Worm (Caenorhabditis elegans) whole organism, L3 larva: ENCODE data around the gene F19C6.4.

ENCODE experiments used
- ZK546.5 ChIP-seq: sonication (generic microtip); optimal IDR thresholded peaks from 2 replicates; lab custom pipeline; 2017; ENCODE audit warnings: missing biosample characterization, missing genetic modification characterization
- aly-2 ChIP-seq: fragments of 150-350 bp; optimal IDR thresholded peaks from 2 replicates; lab custom pipeline; 2014; ENCODE audit warnings: missing biosample characterization, missing genetic modification characterization
- ama-1 ChIP-seq: fragments of 150-350 bp; optimal IDR thresholded peaks from 2 replicates; lab custom pipeline; 2018
- egl-27 ChIP-seq: sonication (generic microtip); optimal IDR thresholded peaks from 4 replicates; lab custom pipeline; 2017; ENCODE audit warnings: missing biosample characterization, missing genetic modification reagents, missing genetic modification characterization
- egl-5 ChIP-seq: fragments of 150-350 bp; optimal IDR thresholded peaks from 2 replicates; lab custom pipeline; 2017; ENCODE audit warnings: missing biosample characterization, missing genetic modification reagents, missing genetic modification characterization, inconsistent platforms
- elt-1 ChIP-seq: fragments of 150-350 bp; optimal IDR thresholded peaks from 2 replicates; lab custom pipeline; 2014; ENCODE audit warnings: missing biosample characterization, missing genetic modification characterization
- elt-2 ChIP-seq: sonication (generic microtip); optimal IDR thresholded peaks from 2 replicates; lab custom pipeline; 2016; ENCODE audit warnings: missing genetic modification reagents, mild to moderate bottlenecking, missing genetic modification characterization, missing compliant biosample characterization
- elt-3 ChIP-seq, 3 experiments: fragments of 150-350 bp in 1 of 3; sonication (generic microtip) in 2 of 3; optimal IDR thresholded peaks; 2 replicates in 2 of 3; 4 replicates in 1 of 3; lab custom pipeline; 2014 to 2017; ENCODE audit warnings: missing biosample characterization in 3 of 3, missing genetic modification characterization in 3 of 3
- fkh-10 ChIP-seq: sonication (generic microtip); optimal IDR thresholded peaks from 2 replicates; lab custom pipeline; 2017; ENCODE audit warnings: missing biosample characterization, missing genetic modification reagents, missing genetic modification characterization
- fkh-2 ChIP-seq: fragments of 150-350 bp; optimal IDR thresholded peaks from 2 replicates; lab custom pipeline; 2014; ENCODE audit warnings: missing biosample characterization, missing genetic modification reagents, missing genetic modification characterization
- jun-1 ChIP-seq: fragments of 150-350 bp; optimal IDR thresholded peaks from 2 replicates; lab custom pipeline; 2014; ENCODE audit warnings: missing biosample characterization, missing genetic modification reagents, missing genetic modification characterization
- lin-15B ChIP-seq: fragments of 150-350 bp; optimal IDR thresholded peaks from 2 replicates; lab custom pipeline; 2014; ENCODE audit warnings: missing biosample characterization, missing genetic modification characterization
- lin-39 ChIP-seq: fragments of 150-350 bp; optimal IDR thresholded peaks from 2 replicates; lab custom pipeline; 2018; ENCODE audit warnings: missing biosample characterization, missing genetic modification reagents, missing genetic modification characterization
- mml-1 ChIP-seq: fragments of 150-350 bp; sonication (generic microtip); optimal IDR thresholded peaks from 3 replicates; lab custom pipeline; 2014; ENCODE audit warnings: missing biosample characterization, missing genetic modification characterization
- nhr-12 ChIP-seq: fragments of 150-350 bp; optimal IDR thresholded peaks from 2 replicates; lab custom pipeline; 2014; ENCODE audit warnings: missing biosample characterization, missing genetic modification characterization
- nhr-23 ChIP-seq: fragments of 150-350 bp; optimal IDR thresholded peaks from 2 replicates; lab custom pipeline; 2014; ENCODE audit warnings: missing biosample characterization, missing genetic modification reagents, missing genetic modification characterization
- nhr-237 ChIP-seq: fragments of 150-350 bp; optimal IDR thresholded peaks from 2 replicates; lab custom pipeline; 2014; ENCODE audit warnings: missing biosample characterization, missing genetic modification characterization
- nhr-25 ChIP-seq: sonication (generic microtip); optimal IDR thresholded peaks from 2 replicates; lab custom pipeline; 2017; ENCODE audit warnings: missing biosample characterization, missing genetic modification characterization
- nhr-43 ChIP-seq: sonication (generic microtip); optimal IDR thresholded peaks from 2 replicates; lab custom pipeline; 2016; ENCODE audit warnings: mild to moderate bottlenecking, missing genetic modification characterization, missing compliant biosample characterization; ENCODE audit not compliant: poor library complexity, severe bottlenecking
- nhr-76 ChIP-seq: fragments of 150-350 bp; sonication (generic microtip); optimal IDR thresholded peaks from 5 replicates; lab custom pipeline; 2014; ENCODE audit warnings: missing biosample characterization, missing genetic modification characterization
- skn-1 ChIP-seq: fragments of 150-350 bp; optimal IDR thresholded peaks from 2 replicates; lab custom pipeline; 2014; ENCODE audit warnings: missing biosample characterization, missing genetic modification characterization
- ztf-11 ChIP-seq: fragments of 150-350 bp; optimal IDR thresholded peaks from 2 replicates; lab custom pipeline; 2014; ENCODE audit warnings: missing biosample characterization, missing genetic modification characterization
- ztf-4 ChIP-seq: fragments of 150-350 bp; optimal IDR thresholded peaks from 2 replicates; lab custom pipeline; 2014; ENCODE audit warnings: missing biosample characterization, missing genetic modification characterization

The F19C6.4 gene

DNA sequence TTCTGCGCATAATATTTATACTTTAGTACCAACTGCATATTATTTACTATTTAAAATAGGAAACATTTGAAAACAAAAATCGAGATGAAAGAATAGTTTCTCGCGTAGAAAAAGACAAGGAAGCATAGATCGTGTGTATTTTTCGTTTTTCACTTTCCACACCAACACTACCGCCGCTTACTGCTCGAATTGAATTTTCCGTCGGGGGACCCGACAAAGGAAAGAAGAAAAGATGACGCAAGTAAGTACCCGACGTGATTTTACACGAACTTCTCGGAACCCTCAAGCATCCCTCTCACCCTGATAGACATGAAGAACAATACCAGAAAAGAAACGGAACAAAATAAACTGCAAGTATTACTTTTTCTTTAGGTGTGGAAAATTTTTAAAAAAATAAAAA lies 36.6 kb downstream of the F19C6.4 start:
- TF ChIP-seq elt-2 (no peak), nhr-23 (no peak), egl-27 (tag; lab: Kevin White, UChicago) (no peak), fkh-10 (GFP tag; lab: Kevin White, UChicago) (peak; percentile 73), nhr-43 (no peak), fkh-2 (tag; lab: Kevin White, UChicago) (no peak), lin-39 (tag; lab: Kevin White, UChicago) (no peak)

DNA sequence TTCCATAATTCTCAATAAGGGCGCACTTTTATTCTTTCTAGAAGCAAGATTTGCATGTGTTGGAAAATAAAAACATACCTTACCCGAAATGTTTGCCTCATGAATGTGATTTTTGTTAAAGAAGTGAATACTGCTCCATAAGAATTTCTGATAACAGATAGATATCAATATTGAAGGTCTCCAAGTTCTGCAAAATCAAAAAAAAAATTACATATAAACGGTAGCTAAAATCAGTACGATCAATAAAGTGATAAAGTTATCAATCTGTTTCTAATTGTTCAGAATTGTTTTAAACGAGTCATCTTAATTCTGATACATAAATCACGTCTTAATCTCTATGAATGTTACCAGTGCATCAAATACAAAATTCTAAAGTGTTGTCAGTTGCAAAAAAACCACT lies 41.6 kb downstream of the F19C6.4 start, which contains the start of gene mgl-1:
mgl-1 (minus strand) TSS at position 101 of the 400 bp plus-strand sequence.
- TF ChIP-seq ama-1 (lab: Kevin White, UChicago), result no peak
- no peak for TF ChIP-seq egl-27 (tag; lab: Kevin White, UChicago)
- no peak for TF ChIP-seq jun-1 (tag; lab: Kevin White, UChicago)
- no peak for TF ChIP-seq nhr-12 (tag; lab: Kevin White, UChicago)
- no peak for TF ChIP-seq lin-15B (tag; lab: Kevin White, UChicago)
- TF ChIP-seq elt-3 (tag; optimal IDR thresholded peaks at IDR 0.05; lab: Kevin White, UChicago), result no peak
- TF ChIP-seq ztf-11, result no peak
- TF ChIP-seq lin-39 (tag; lab: Kevin White, UChicago), result no peak
- TF ChIP-seq nhr-237 (tag; lab: Kevin White, UChicago), result no peak
- no peak for TF ChIP-seq fkh-2 (tag; lab: Kevin White, UChicago)
- TF ChIP-seq nhr-76 (tag; lab: Kevin White, UChicago), result no peak
- TF ChIP-seq ZK546.5 (tag; lab: Kevin White, UChicago), result no peak
- no peak for TF ChIP-seq egl-5
- no peak for TF ChIP-seq mml-1 (tag; lab: Kevin White, UChicago)
- no peak for TF ChIP-seq skn-1 (tag; lab: Kevin White, UChicago)

DNA sequence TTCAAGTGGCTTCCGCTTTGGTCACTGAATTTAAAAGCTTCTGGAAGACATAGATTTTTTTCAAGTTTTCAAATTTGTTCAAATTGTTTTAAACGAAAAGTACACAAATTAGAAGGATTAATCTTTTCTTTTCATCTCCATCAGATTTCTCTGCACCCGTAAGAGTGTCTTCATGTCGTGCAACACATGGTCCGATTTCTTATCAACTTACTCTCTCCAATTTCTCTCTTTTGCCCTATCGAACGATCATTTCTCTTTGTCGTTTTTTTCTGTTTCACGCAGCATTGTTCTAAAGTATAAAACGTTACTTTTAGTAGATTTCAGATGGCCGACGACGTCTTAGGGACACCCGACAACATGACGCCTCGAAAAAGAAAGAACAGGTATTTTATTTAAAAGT lies 52.5 kb downstream of the F19C6.4 start, which contains the start of gene pssy-1:
pssy-1 (plus strand) TSS at position 318 of the 400 bp plus-strand sequence.
- TF ChIP-seq ztf-4 (no peak), nhr-25 (tag; lab: Kevin White, UChicago) (no peak), elt-1 (tag; lab: Kevin White, UChicago) (peak; percentile 26), aly-2 (no peak)
- TF ChIP-seq, all 47 proteins: peak for 1
